Worm (Caenorhabditis elegans) whole organism, L4 larva: ENCODE data around the gene krr-1.

Experiments
- ama-1 ChIP-seq: fragments of 150-350 bp; optimal IDR thresholded peaks from 2 replicates; lab custom pipeline; 2014; ENCODE audit warnings: inconsistent platforms, mixed read lengths
- jun-1 ChIP-seq: fragments of 150-350 bp; optimal IDR thresholded peaks from 2 replicates; lab custom pipeline; 2014; ENCODE audit warnings: missing biosample characterization, missing genetic modification reagents, missing genetic modification characterization
- nhr-111 ChIP-seq: fragments of 200-800 bp; sonication (Bioruptor generic); optimal IDR thresholded peaks from 2 replicates; lab custom pipeline; 2018; ENCODE audit warnings: mild to moderate bottlenecking, missing genetic modification characterization, missing compliant biosample characterization
- nhr-237 ChIP-seq: sonication (generic microtip); optimal IDR thresholded peaks from 2 replicates; lab custom pipeline; 2017; ENCODE audit warnings: missing biosample characterization, missing genetic modification characterization

- no peak for TF ChIP-seq ama-1 (lab: Kevin White, UChicago)
- TF ChIP-seq jun-1 (tag; lab: Kevin White, UChicago): no peak
- no peak for TF ChIP-seq nhr-111 (GFP tag; lab: Kevin White, UChicago)
- TF ChIP-seq nhr-237 (tag; lab: Kevin White, UChicago): no peak
These were observed 6.0 kb upstream of the krr-1 start, which contains the start of gene fkb-3 for ce11 chrV:7224947-7225346.
